Worm (Caenorhabditis elegans) whole organism, mixed stage, embryonic: ENCODE data around the gene mod-1.

Source experiments
- lsy-2 ChIP-seq: fragments of 150-350 bp; optimal IDR thresholded peaks from 2 replicates; lab custom pipeline; 2014; ENCODE audit warnings: missing biosample characterization, missing genetic modification characterization
- unc-39 ChIP-seq: fragments of 150-350 bp; optimal IDR thresholded peaks from 2 replicates; lab custom pipeline; 2014; ENCODE audit warnings: missing biosample characterization, missing genetic modification characterization

DNA sequence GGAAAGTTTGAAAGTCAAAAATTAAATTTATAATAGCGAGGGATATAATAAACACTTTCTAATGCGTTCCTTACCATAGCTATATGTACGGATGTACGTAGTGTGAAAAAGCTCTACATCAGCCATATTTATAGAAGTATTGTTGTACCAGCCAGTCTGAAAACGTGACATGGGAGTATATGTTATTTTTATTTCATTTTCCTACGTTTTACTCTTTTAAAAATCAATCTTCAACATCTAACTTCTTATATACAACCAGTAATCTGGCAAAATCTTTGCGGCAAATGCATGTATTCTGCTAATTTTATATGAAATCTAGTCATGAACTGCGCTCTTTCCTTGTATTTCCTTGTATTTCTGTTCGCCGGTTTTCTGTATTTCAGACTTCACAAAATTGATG lies 18.5 kb upstream of the mod-1 start, which contains the start of gene H14N18.2:
- no peak for TF ChIP-seq unc-39 (tag; lab: Kevin White, UChicago)
- no peak for TF ChIP-seq lsy-2
